Worm (Caenorhabditis elegans): ENCODE data around the gene nit-1.

DNA sequence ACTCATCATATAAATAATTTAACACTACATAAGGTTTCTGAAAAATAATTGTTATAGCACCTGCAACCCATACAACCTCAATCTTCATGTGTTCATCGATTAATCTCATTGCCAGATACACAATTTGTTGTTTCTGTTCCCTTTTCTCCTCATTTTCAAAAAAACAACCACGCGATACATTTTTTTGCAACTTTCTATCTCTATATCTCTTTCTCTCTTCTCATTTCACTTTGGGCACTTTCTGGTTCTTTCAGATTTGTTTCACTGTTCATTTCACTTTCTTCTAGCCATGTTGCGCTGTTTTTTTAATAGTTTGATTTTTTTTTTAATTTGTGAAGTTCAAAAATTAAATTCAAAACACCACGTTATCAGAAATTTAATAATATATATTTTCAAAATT is 37.2 kb downstream of the nit-1 start:
- TF ChIP-seq nhr-76 (tag; optimal IDR thresholded peaks at IDR 0.05): no peak
- TF ChIP-seq unc-62 (GFP tag; optimal IDR thresholded peaks at IDR 0.05): no peak
- no peak for TF ChIP-seq ces-1 (GFP tag; optimal IDR thresholded peaks at IDR 0.05)
- no peak for TF ChIP-seq mep-1 (tag; optimal IDR thresholded peaks at IDR 0.05)
- TF ChIP-seq drap-1 (GFP tag; optimal IDR thresholded peaks at IDR 0.05): no peak
- TF ChIP-seq elt-1 (tag; optimal IDR thresholded peaks at IDR 0.05; ENCODE audit: borderline replicate concordance, insufficient read depth): no peak
- TF ChIP-seq M03D4.4 (tag; optimal IDR thresholded peaks at IDR 0.05): no peak
